Worm (Caenorhabditis elegans) whole organism, young adult: Measurements from ENCODE around the gene sna-3.

Source experiments
- F22D6.2 ChIP-seq: sonication (generic microtip); optimal IDR thresholded peaks from 2 replicates; lab custom pipeline; 2016; ENCODE audit warnings: mild to moderate bottlenecking, missing genetic modification characterization, missing compliant biosample characterization
- atf-7 ChIP-seq: sonication (generic microtip); optimal IDR thresholded peaks from 2 replicates; lab custom pipeline; 2017; ENCODE audit warnings: mild to moderate bottlenecking, missing genetic modification characterization, missing compliant biosample characterization
- dpff-1 ChIP-seq: sonication (generic microtip); optimal IDR thresholded peaks from 2 replicates; lab custom pipeline; 2017; ENCODE audit warnings: mild to moderate bottlenecking, missing genetic modification characterization, missing compliant biosample characterization
- gei-17 ChIP-seq: fragments of 200-800 bp; sonication (Bioruptor generic); optimal IDR thresholded peaks from 2 replicates; lab custom pipeline; 2018; ENCODE audit warnings: mild to moderate bottlenecking, missing genetic modification characterization, missing compliant biosample characterization
- lin-35 ChIP-seq, 3 experiments: fragments of 150-350 bp in 2 of 3; sonication (generic microtip) in 1 of 3; optimal IDR thresholded peaks; 2 replicates each; lab custom pipeline; 2014 to 2018; ENCODE audit warnings: missing biosample characterization in 3 of 3, missing genetic modification characterization in 3 of 3, missing genetic modification reagents in 3 of 3
- ztf-22 ChIP-seq: fragments of 200-800 bp; sonication (Bioruptor generic); optimal IDR thresholded peaks from 2 replicates; lab custom pipeline; 2018; ENCODE audit warnings: mild to moderate bottlenecking, missing genetic modification characterization, moderate library complexity, missing compliant biosample characterization

- TF ChIP-seq lin-35 (GFP tag; optimal IDR thresholded peaks at IDR 0.05; lab: Kevin White, UChicago) (no peak), F22D6.2 (tag; lab: Kevin White, UChicago) (no peak), dpff-1 (tag; lab: Kevin White, UChicago) (no peak), gei-17 (GFP tag; lab: Kevin White, UChicago) (no peak), atf-7 (tag; lab: Kevin White, UChicago) (no peak), ztf-22 (GFP tag; lab: Kevin White, UChicago) (no peak)
Observed at ce11 chrIII:6157708-6158321, 48.2 kb downstream of the sna-3 start, which contains the start of gene anmt-2.
